Fruit fly (Drosophila melanogaster) whole organism, embryonic: ENCODE measurements around the gene cni.

Experiments used
- Abd-B ChIP-seq: fragments of 200-800 bp; sonication (Bioruptor generic); optimal IDR thresholded peaks from 2 replicates; lab custom pipeline; 2018; ENCODE audit warnings: missing biosample characterization, mild to moderate bottlenecking, missing genetic modification characterization, moderate library complexity
- Atf3 ChIP-seq: fragments of 200-800 bp; sonication (Bioruptor generic); optimal IDR thresholded peaks from 3 replicates; lab custom pipeline; 2016; ENCODE audit warnings: missing biosample characterization, missing genetic modification characterization
- C15 ChIP-seq: fragments of 200-800 bp; sonication (Bioruptor generic); IDR thresholded peaks from 3 replicates; pipeline ENCODE4 v1.3.6; 2022; ENCODE audit warnings: missing biosample characterization, missing genetic modification characterization
- CG10274 ChIP-seq: fragments of 200-800 bp; sonication (Bioruptor generic); optimal IDR thresholded peaks from 3 replicates; lab custom pipeline; 2017; ENCODE audit warnings: missing biosample characterization, mild to moderate bottlenecking, missing genetic modification characterization
- CG10366 ChIP-seq: fragments of 200-800 bp; sonication (Bioruptor generic); IDR thresholded peaks from 2 replicates; pipeline ENCODE4 v1.3.6; 2022; ENCODE audit warnings: missing biosample characterization, missing genetic modification characterization
- CG11696 ChIP-seq: fragments of 200-800 bp; sonication (Bioruptor generic); IDR thresholded peaks from 2 replicates; pipeline ENCODE4 v1.3.6; 2022; ENCODE audit warnings: missing biosample characterization, missing genetic modification characterization
- CG12155 ChIP-seq: fragments of 200-800 bp; sonication (Bioruptor generic); optimal IDR thresholded peaks from 3 replicates; lab custom pipeline; 2016; ENCODE audit warnings: missing biosample characterization, missing genetic modification characterization
- CG12942 ChIP-seq: fragments of 200-800 bp; sonication (Bioruptor generic); optimal IDR thresholded peaks from 3 replicates; lab custom pipeline; 2016; ENCODE audit warnings: missing biosample characterization, missing genetic modification characterization
- CG1647 ChIP-seq: fragments of 200-800 bp; sonication (Bioruptor generic); optimal IDR thresholded peaks from 3 replicates; lab custom pipeline; 2016; ENCODE audit warnings: missing biosample characterization, missing genetic modification characterization
- CG18599 ChIP-seq: fragments of 200-800 bp; sonication (Bioruptor generic); optimal IDR thresholded peaks from 3 replicates; lab custom pipeline; 2017; ENCODE audit warnings: missing biosample characterization, missing genetic modification characterization, mild to moderate bottlenecking, moderate library complexity, missing genetic modification reagents
- CG2202 ChIP-seq: fragments of 200-800 bp; sonication (Bioruptor generic); optimal IDR thresholded peaks from 2 replicates; lab custom pipeline; 2018; ENCODE audit warnings: missing biosample characterization, mild to moderate bottlenecking, missing genetic modification characterization
- CG2678 ChIP-seq: fragments of 200-800 bp; sonication (Bioruptor generic); optimal IDR thresholded peaks from 3 replicates; lab custom pipeline; 2019; ENCODE audit warnings: missing biosample characterization, mild to moderate bottlenecking, missing genetic modification characterization, moderate library complexity
- CG2875 ChIP-seq: fragments of 200-800 bp; sonication (Bioruptor generic); optimal IDR thresholded peaks from 2 replicates; lab custom pipeline; 2017; ENCODE audit warnings: missing biosample characterization, mild to moderate bottlenecking, missing genetic modification characterization, missing genetic modification reagents
- CG30020 ChIP-seq: fragments of 200-800 bp; optimal IDR thresholded peaks from 2 replicates; lab custom pipeline; 2019; ENCODE audit warnings: missing biosample characterization, mild to moderate bottlenecking, missing genetic modification characterization, moderate library complexity
- CG3163 ChIP-seq: fragments of 200-800 bp; sonication (Bioruptor generic); optimal IDR thresholded peaks from 3 replicates; lab custom pipeline; 2016; ENCODE audit warnings: missing biosample characterization, missing genetic modification characterization
- CG3847 ChIP-seq: fragments of 200-800 bp; sonication (Bioruptor generic); IDR thresholded peaks from 2 replicates; pipeline ENCODE4 v1.3.6; 2022; ENCODE audit warnings: missing biosample characterization, missing genetic modification characterization
- CG4424 ChIP-seq: fragments of 200-800 bp; sonication (Bioruptor generic); optimal IDR thresholded peaks from 3 replicates; lab custom pipeline; 2016; ENCODE audit warnings: missing biosample characterization, missing genetic modification characterization
- CG7786 ChIP-seq: fragments of 200-800 bp; sonication (Bioruptor generic); optimal IDR thresholded peaks from 2 replicates; lab custom pipeline; 2016; ENCODE audit warnings: missing biosample characterization, missing genetic modification characterization
- CG7928 ChIP-seq: fragments of 200-800 bp; sonication (Bioruptor generic); optimal IDR thresholded peaks from 2 replicates; lab custom pipeline; 2017; ENCODE audit warnings: missing biosample characterization, mild to moderate bottlenecking, missing genetic modification characterization
- CG8924 ChIP-seq: fragments of 200-800 bp; optimal IDR thresholded peaks from 3 replicates; lab custom pipeline; 2019; ENCODE audit warnings: missing biosample characterization, mild to moderate bottlenecking, missing genetic modification characterization, moderate library complexity
- Dad ChIP-seq: fragments of 200-800 bp; sonication (Bioruptor generic); optimal IDR thresholded peaks from 3 replicates; lab custom pipeline; 2016; ENCODE audit warnings: missing biosample characterization, missing genetic modification characterization
- Dfd ChIP-seq, 2 experiments: fragments of >200 bp; optimal IDR thresholded peaks; 2 replicates each; lab custom pipeline; 2017; ENCODE audit warnings: missing biosample characterization in 2 of 2, missing genetic modification characterization in 2 of 2
- Ets65A ChIP-seq: fragments of 200-800 bp; sonication (Bioruptor generic); peaks from one replicate; lab custom pipeline; 2016; ENCODE audit warnings: missing biosample characterization, missing genetic modification characterization
- HLHmδ ChIP-seq: fragments of 200-800 bp; sonication (Bioruptor generic); optimal IDR thresholded peaks from 2 replicates; lab custom pipeline; 2018; ENCODE audit warnings: missing biosample characterization, mild to moderate bottlenecking, missing genetic modification characterization, moderate library complexity
- MBD-R2 ChIP-seq: fragments of 200-800 bp; sonication (Bioruptor generic); IDR thresholded peaks from 2 replicates; pipeline ENCODE4 v1.3.6; 2022; ENCODE audit warnings: missing biosample characterization, missing genetic modification characterization
- Mrtf ChIP-seq: fragments of 200-800 bp; sonication (Bioruptor generic); IDR thresholded peaks from 3 replicates; pipeline ENCODE4 v1.3.6; 2022; ENCODE audit warnings: missing biosample characterization, missing genetic modification characterization
- NK7.1 ChIP-seq: fragments of 200-800 bp; sonication (Bioruptor generic); optimal IDR thresholded peaks from 3 replicates; lab custom pipeline; 2016; ENCODE audit warnings: missing biosample characterization, missing genetic modification characterization
- PHDP ChIP-seq: fragments of 200-800 bp; sonication (Bioruptor generic); optimal IDR thresholded peaks from 3 replicates; lab custom pipeline; 2018; ENCODE audit warnings: missing biosample characterization, mild to moderate bottlenecking, missing genetic modification characterization, moderate library complexity
- Rfx ChIP-seq: fragments of 200-800 bp; sonication (Bioruptor generic); IDR thresholded peaks from 2 replicates; pipeline ENCODE4 v1.3.6; 2022; ENCODE audit warnings: missing biosample characterization, missing genetic modification characterization
- Rx ChIP-seq: fragments of 200-800 bp; sonication (Bioruptor generic); IDR thresholded peaks from 2 replicates; pipeline ENCODE4 v1.3.6; 2022; ENCODE audit warnings: missing biosample characterization, missing genetic modification characterization
- YL-1 ChIP-seq: fragments of 200-800 bp; sonication (Bioruptor generic); optimal IDR thresholded peaks from 3 replicates; lab custom pipeline; 2017; ENCODE audit warnings: missing biosample characterization, mild to moderate bottlenecking, missing genetic modification characterization
- ato ChIP-seq: fragments of 200-800 bp; sonication (Bioruptor generic); IDR thresholded peaks from 2 replicates; pipeline ENCODE4 v1.3.6; 2022; ENCODE audit warnings: missing biosample characterization, missing genetic modification characterization; ENCODE audit not compliant: partially characterized antibody
- ci ChIP-seq: fragments of 200-800 bp; sonication (Bioruptor generic); IDR thresholded peaks from 3 replicates; pipeline ENCODE4 v1.3.6; 2022; ENCODE audit warnings: missing biosample characterization, missing genetic modification characterization
- en ChIP-seq: fragments of 200-800 bp; sonication (Bioruptor generic); optimal IDR thresholded peaks from 2 replicates; lab custom pipeline; 2016; ENCODE audit warnings: missing biosample characterization, missing genetic modification characterization
- exex ChIP-seq: fragments of 200-800 bp; sonication (Bioruptor generic); optimal IDR thresholded peaks from 4 replicates; lab custom pipeline; 2018; ENCODE audit warnings: missing biosample characterization, mild to moderate bottlenecking, missing genetic modification characterization, moderate library complexity
- fd3F ChIP-seq: fragments of 200-800 bp; sonication (Bioruptor generic); optimal IDR thresholded peaks from 2 replicates; lab custom pipeline; 2018; ENCODE audit warnings: missing biosample characterization, mild to moderate bottlenecking, missing genetic modification characterization, moderate library complexity
- fru ChIP-seq: fragments of >200 bp; optimal IDR thresholded peaks from 2 replicates; lab custom pipeline; 2017
- kah ChIP-seq: fragments of 200-800 bp; sonication (Bioruptor generic); optimal IDR thresholded peaks from 2 replicates; lab custom pipeline; 2018; ENCODE audit warnings: missing biosample characterization, mild to moderate bottlenecking, missing genetic modification characterization
- knrl ChIP-seq: fragments of 200-800 bp; sonication (Bioruptor generic); IDR thresholded peaks from 3 replicates; pipeline ENCODE4 v1.3.6; 2022; ENCODE audit warnings: missing biosample characterization, missing genetic modification characterization; ENCODE audit not compliant: partially characterized antibody
- lbe ChIP-seq: fragments of 200-800 bp; sonication (Bioruptor generic); optimal IDR thresholded peaks from 2 replicates; lab custom pipeline; 2016; ENCODE audit warnings: missing biosample characterization, mild to moderate bottlenecking, missing genetic modification characterization
- lov ChIP-seq, 2 experiments: fragments of 200-800 bp in 1 of 2; fragments of >200 bp in 1 of 2; sonication (Bioruptor generic) in 1 of 2; IDR thresholded peaks in 1 of 2; optimal IDR thresholded peaks in 1 of 2; 2 replicates in 1 of 2; 3 replicates in 1 of 2; pipeline versions ENCODE4 v1.3.6 to Lab custom; 2017 to 2022; ENCODE audit warnings: missing biosample characterization in 1 of 2, missing genetic modification characterization in 1 of 2
- mld ChIP-seq: fragments of 200-800 bp; sonication (Bioruptor generic); IDR thresholded peaks from 3 replicates; pipeline ENCODE4 v1.3.6; 2022; ENCODE audit warnings: missing biosample characterization, missing genetic modification characterization; ENCODE audit not compliant: partially characterized antibody
- p53 ChIP-seq: fragments of 200-800 bp; sonication (Bioruptor generic); optimal IDR thresholded peaks from 2 replicates; lab custom pipeline; 2016; ENCODE audit warnings: missing biosample characterization, missing genetic modification characterization
- phol ChIP-seq: fragments of 200-800 bp; sonication (Bioruptor generic); optimal IDR thresholded peaks from 3 replicates; lab custom pipeline; 2018; ENCODE audit warnings: missing biosample characterization, mild to moderate bottlenecking, missing genetic modification characterization, moderate library complexity
- repo ChIP-seq: fragments of 200-800 bp; sonication (Bioruptor generic); optimal IDR thresholded peaks from 2 replicates; lab custom pipeline; 2016; ENCODE audit warnings: missing biosample characterization, missing genetic modification characterization
- ro ChIP-seq: fragments of 200-800 bp; sonication (Bioruptor generic); IDR thresholded peaks from 2 replicates; pipeline ENCODE4 v1.3.6; 2022; ENCODE audit warnings: missing biosample characterization, missing genetic modification characterization
- salm ChIP-seq: fragments of 200-800 bp; sonication (Bioruptor generic); optimal IDR thresholded peaks from 2 replicates; lab custom pipeline; 2018; ENCODE audit warnings: missing biosample characterization, mild to moderate bottlenecking, missing genetic modification characterization
- scrt ChIP-seq: fragments of 200-800 bp; sonication (Bioruptor generic); optimal IDR thresholded peaks from 2 replicates; lab custom pipeline; 2018; ENCODE audit warnings: missing biosample characterization, mild to moderate bottlenecking, missing genetic modification characterization, moderate library complexity
- slou ChIP-seq: fragments of 200-800 bp; sonication (Bioruptor generic); optimal IDR thresholded peaks from 3 replicates; lab custom pipeline; 2016; ENCODE audit warnings: missing biosample characterization, missing genetic modification characterization
- twi ChIP-seq: fragments of 200-800 bp; optimal IDR thresholded peaks from 2 replicates; lab custom pipeline; 2019; ENCODE audit warnings: missing biosample characterization, mild to moderate bottlenecking, missing genetic modification characterization, moderate library complexity
- usp ChIP-seq: fragments of >200 bp; optimal IDR thresholded peaks from 2 replicates; lab custom pipeline; 2017; ENCODE audit warnings: missing biosample characterization, missing genetic modification characterization
- zen ChIP-seq: fragments of 200-800 bp; sonication (Bioruptor generic); optimal IDR thresholded peaks from 3 replicates; lab custom pipeline; 2018; ENCODE audit warnings: missing biosample characterization, mild to moderate bottlenecking, missing genetic modification characterization, moderate library complexity

Gene cni

dm6 chr2L:16324833-16325232, 14.3 kb upstream of the cni start (continued):
- TF ChIP-seq CG18599 (GFP tag; lab: Kevin White, UChicago) (no peak), PHDP (tag; lab: Kevin White, UChicago) (no peak), Rx (GFP tag; lab: Robert Waterston, UW) (no peak), fru (lab: Kevin White, UChicago) (no peak), MBD-R2 (GFP tag; lab: Robert Waterston, UW) (no peak), knrl (GFP tag; lab: Robert Waterston, UW) (no peak), kah (GFP tag; lab: Kevin White, UChicago) (peak; percentile 98), C15 (GFP tag; lab: Robert Waterston, UW) (no peak), CG10274 (GFP tag; lab: Kevin White, UChicago) (no peak), CG3163 (no peak), YL-1 (GFP tag; lab: Kevin White, UChicago) (peak; percentile 33), CG7928 (no peak), exex (no peak), CG30020 (tag; lab: Kevin White, UChicago) (no peak), Rfx (0 out of 2 replicates have a peak, but pooled peaks have one; percentile 27), Abd-B (no peak), salm (tag; lab: Kevin White, UChicago) (no peak), CG7786 (GFP tag; lab: Kevin White, UChicago) (no peak), en (no peak), CG10366 (GFP tag; lab: Robert Waterston, UW) (no peak), CG12942 (GFP tag; lab: Kevin White, UChicago) (no peak), CG2678 (tag; lab: Kevin White, UChicago) (no peak), CG11696 (GFP tag; lab: Robert Waterston, UW) (0 out of 2 replicates have a peak, but pooled peaks have one; percentile 28), scrt (peak; percentile 82), Mrtf (GFP tag; lab: Robert Waterston, UW) (no peak), CG4424 (GFP tag; lab: Kevin White, UChicago) (no peak), CG1647 (GFP tag; lab: Kevin White, UChicago) (no peak), lov (optimal IDR thresholded peaks at IDR 0.05; lab: Kevin White, UChicago) (no peak), lov (GFP tag; IDR thresholded peaks at IDR 0.05; lab: Robert Waterston, UW) (no peak), usp (GFP tag; lab: Kevin White, UChicago) (no peak), fd3F (no peak), phol (tag; lab: Kevin White, UChicago) (peak; percentile 11), twi (tag; lab: Kevin White, UChicago) (no peak), Dad (GFP tag; lab: Kevin White, UChicago) (no peak), CG2202 (tag; lab: Kevin White, UChicago) (no peak), zen (tag; lab: Kevin White, UChicago) (no peak), CG3847 (no peak), mld (GFP tag; lab: Robert Waterston, UW) (no peak), Dfd (GFP tag; optimal IDR thresholded peaks at IDR 0.05; lab: Kevin White, UChicago) (no peak), CG2875 (GFP tag; lab: Kevin White, UChicago) (no peak), p53 (GFP tag; lab: Kevin White, UChicago) (no peak), slou (no peak), repo (no peak), HLHmδ (GFP tag; lab: Kevin White, UChicago) (no peak), ci (GFP tag; lab: Robert Waterston, UW) (peak; percentile 72; the same call in 2 of the 3 replicates), CG8924 (tag; lab: Kevin White, UChicago) (no peak), Atf3 (GFP tag; lab: Kevin White, UChicago) (no peak), CG12155 (GFP tag; lab: Kevin White, UChicago) (no peak), ro (GFP tag; lab: Robert Waterston, UW) (no peak), lbe (GFP tag; lab: Kevin White, UChicago) (peak; percentile 59), Ets65A (GFP tag; lab: Kevin White, UChicago) (no peak), NK7.1 (no peak), ato (GFP tag; lab: Robert Waterston, UW) (no peak)
